Fruit fly (Drosophila melanogaster) whole organism: ENCODE data around the gene CG6138.

Experiments used
- Dll ChIP-seq: fragments of >200 bp; optimal IDR thresholded peaks from 2 replicates; lab custom pipeline; 2017
- EcR ChIP-seq, 2 experiments: fragments of >200 bp; optimal IDR thresholded peaks; 2 replicates each; lab custom pipeline; 2017; ENCODE audit warnings: missing biosample characterization in 2 of 2, missing genetic modification characterization in 2 of 2, missing genetic modification reagents in 2 of 2
- pan ChIP-seq: fragments of >200 bp; optimal IDR thresholded peaks from 2 replicates; lab custom pipeline; 2017
- psq ChIP-seq: fragments of >200 bp; optimal IDR thresholded peaks from 2 replicates; lab custom pipeline; 2017
- usp ChIP-seq: fragments of >200 bp; optimal IDR thresholded peaks from 2 replicates; lab custom pipeline; 2017; ENCODE audit warnings: missing biosample characterization, missing genetic modification characterization, mixed read lengths

- TF ChIP-seq Dll (lab: Kevin White, UChicago) (no peak), psq (no peak), EcR (GFP tag; optimal IDR thresholded peaks at IDR 0.05; lab: Kevin White, UChicago) (no peak), pan (lab: Kevin White, UChicago) (no peak), usp (GFP tag; lab: Kevin White, UChicago) (no peak)
Observed at dm6 chr2L:10607697-10608096, 40.6 kb downstream of the CG6138 start.
